Worm (Caenorhabditis elegans): Measurements from ENCODE around the gene F43C1.5.

The F43C1.5 gene

ce11 chrIII:4240126-4240525 is 11.2 kb downstream of the F43C1.5 start:
- peak; percentile 54 for TF ChIP-seq ceh-28 (tag; optimal IDR thresholded peaks at IDR 0.05)
- TF ChIP-seq fkh-10 (GFP tag; optimal IDR thresholded peaks at IDR 0.05) = no peak
- TF ChIP-seq nhr-76 (tag; optimal IDR thresholded peaks at IDR 0.05) = no peak
- TF ChIP-seq jun-1 (tag; optimal IDR thresholded peaks at IDR 0.05) = peak; percentile 5
- TF ChIP-seq pqm-1 (tag; optimal IDR thresholded peaks at IDR 0.05) = peak; percentile 81
- no peak for TF ChIP-seq nhr-43 (tag; optimal IDR thresholded peaks at IDR 0.05; ENCODE audit: poor library complexity, severe bottlenecking)
- no peak for TF ChIP-seq mdl-1 (tag; optimal IDR thresholded peaks at IDR 0.05)
- no peak for TF ChIP-seq nhr-77 (tag; optimal IDR thresholded peaks at IDR 0.05)
- TF ChIP-seq elt-3 (tag; optimal IDR thresholded peaks at IDR 0.05) = no peak
- TF ChIP-seq elt-2 (tag; optimal IDR thresholded peaks at IDR 0.05) = peak; percentile 88
- peak; percentile 42 for TF ChIP-seq pha-4 (tag; optimal IDR thresholded peaks at IDR 0.05)

- TF ChIP-seq lin-15B (tag; optimal IDR thresholded peaks at IDR 0.05) (no peak), elt-1 (tag; optimal IDR thresholded peaks at IDR 0.05) (peak; percentile 59)
These were observed 12.2 kb downstream of the F43C1.5 start for ce11 chrIII:4241181-4241580.

ce11 chrIII:4242225-4242862 is 13.4 kb downstream of the F43C1.5 start, which contains the start of gene F43C1.7:
TSS of gene F43C1.7 (minus strand) at chrIII:4242575.
- TF ChIP-seq snpc-4 (tag; optimal IDR thresholded peaks at IDR 0.05) (no peak), ztf-4 (tag; optimal IDR thresholded peaks at IDR 0.05) (no peak)

- TF ChIP-seq snpc-4 (tag; optimal IDR thresholded peaks at IDR 0.05) (no peak), mdl-1 (tag; optimal IDR thresholded peaks at IDR 0.05) (no peak), nhr-11 (tag; optimal IDR thresholded peaks at IDR 0.05) (no peak), pha-4 (tag; optimal IDR thresholded peaks at IDR 0.05) (no peak), nhr-25 (tag; optimal IDR thresholded peaks at IDR 0.05) (no peak), fkh-10 (GFP tag; optimal IDR thresholded peaks at IDR 0.05) (no peak), ZK546.5 (tag; optimal IDR thresholded peaks at IDR 0.05) (no peak)
These were observed 14.5 kb downstream of the F43C1.5 start, which contains the start of gene mrpl-21 for ce11 chrIII:4243461-4243860. TSS of gene mrpl-21 (minus strand) at chrIII:4243561.

- TF ChIP-seq pqm-1 (tag; optimal IDR thresholded peaks at IDR 0.05) (no peak), nfya-1 (tag; optimal IDR thresholded peaks at IDR 0.05; ENCODE audit: insufficient read depth) (no peak), hmg-11 (tag; optimal IDR thresholded peaks at IDR 0.05) (no peak), nhr-67 (tag; optimal IDR thresholded peaks at IDR 0.05) (no peak), zag-1 (tag; optimal IDR thresholded peaks at IDR 0.05) (no peak), aly-2 (tag; optimal IDR thresholded peaks at IDR 0.05) (no peak), fos-1 (tag; optimal IDR thresholded peaks at IDR 0.05) (no peak), ama-1 (optimal IDR thresholded peaks at IDR 0.05) (no peak), nhr-76 (tag; optimal IDR thresholded peaks at IDR 0.05) (no peak), jun-1 (tag; optimal IDR thresholded peaks at IDR 0.05) (no peak), ceh-28 (tag; optimal IDR thresholded peaks at IDR 0.05) (no peak), nhr-23 (tag; optimal IDR thresholded peaks at IDR 0.05) (no peak)
These were observed 15.3 kb downstream of the F43C1.5 start, which contains the start of gene zhit-2 for ce11 chrIII:4244285-4244684. TSS of gene zhit-2 (minus strand) at chrIII:4244385.

- no peak for TF ChIP-seq nfya-1 (tag; optimal IDR thresholded peaks at IDR 0.05; ENCODE audit: insufficient read depth)
- TF ChIP-seq R02D3.7 (tag; optimal IDR thresholded peaks at IDR 0.05) = no peak
These were observed 18.6 kb downstream of the F43C1.5 start, which contains the start of gene Y44F5A.1 for ce11 chrIII:4247571-4247970. TSS of gene Y44F5A.1 (minus strand) at chrIII:4247671.

ce11 chrIII:4257896-4258295 is 29.0 kb downstream of the F43C1.5 start:
- no peak for TF ChIP-seq nfya-1 (tag; optimal IDR thresholded peaks at IDR 0.05; ENCODE audit: insufficient read depth)
- no peak for TF ChIP-seq hmg-11 (tag; optimal IDR thresholded peaks at IDR 0.05)
- no peak for TF ChIP-seq nhr-23 (tag; optimal IDR thresholded peaks at IDR 0.05)
- TF ChIP-seq ztf-11 (tag; optimal IDR thresholded peaks at IDR 0.05) = no peak
- TF ChIP-seq lin-15B (tag; optimal IDR thresholded peaks at IDR 0.05) = no peak
- no peak for TF ChIP-seq nhr-43 (tag; optimal IDR thresholded peaks at IDR 0.05; ENCODE audit: poor library complexity, severe bottlenecking)
- TF ChIP-seq fkh-2 (tag; optimal IDR thresholded peaks at IDR 0.05) = no peak

All from whole organism, L3 larva.